Worm (Caenorhabditis elegans) whole organism, L3 larva: Measurements from ENCODE around the gene ten-1.
A peak's percentile ranks its signal among the peaks of the same experiment; 100 is the strongest.

Experiments used
- ZK546.5 ChIP-seq: sonication (generic microtip); optimal IDR thresholded peaks from 2 replicates; lab custom pipeline; 2017; ENCODE audit warnings: missing biosample characterization, missing genetic modification characterization
- aly-2 ChIP-seq: fragments of 150-350 bp; optimal IDR thresholded peaks from 2 replicates; lab custom pipeline; 2014; ENCODE audit warnings: missing biosample characterization, missing genetic modification characterization
- ama-1 ChIP-seq: fragments of 150-350 bp; optimal IDR thresholded peaks from 2 replicates; lab custom pipeline; 2018
- ceh-82 ChIP-seq: fragments of 150-350 bp; optimal IDR thresholded peaks from 2 replicates; lab custom pipeline; 2014; ENCODE audit warnings: missing biosample characterization, missing genetic modification characterization
- ceh-9 ChIP-seq: sonication (generic microtip); optimal IDR thresholded peaks from 2 replicates; lab custom pipeline; 2018; ENCODE audit warnings: missing biosample characterization, missing genetic modification characterization
- egl-27 ChIP-seq: sonication (generic microtip); optimal IDR thresholded peaks from 4 replicates; lab custom pipeline; 2017; ENCODE audit warnings: missing biosample characterization, missing genetic modification reagents, missing genetic modification characterization
- egl-5 ChIP-seq: fragments of 150-350 bp; optimal IDR thresholded peaks from 2 replicates; lab custom pipeline; 2017; ENCODE audit warnings: missing biosample characterization, missing genetic modification reagents, missing genetic modification characterization, inconsistent platforms
- elt-2 ChIP-seq: sonication (generic microtip); optimal IDR thresholded peaks from 2 replicates; lab custom pipeline; 2016; ENCODE audit warnings: missing genetic modification reagents, mild to moderate bottlenecking, missing genetic modification characterization, missing compliant biosample characterization
- fkh-10 ChIP-seq: sonication (generic microtip); optimal IDR thresholded peaks from 2 replicates; lab custom pipeline; 2017; ENCODE audit warnings: missing biosample characterization, missing genetic modification reagents, missing genetic modification characterization
- fkh-2 ChIP-seq: fragments of 150-350 bp; optimal IDR thresholded peaks from 2 replicates; lab custom pipeline; 2014; ENCODE audit warnings: missing biosample characterization, missing genetic modification reagents, missing genetic modification characterization
- fos-1 ChIP-seq: fragments of 150-350 bp; optimal IDR thresholded peaks from 2 replicates; lab custom pipeline; 2014; ENCODE audit warnings: missing biosample characterization, missing genetic modification characterization
- hmg-11 ChIP-seq: sonication (generic microtip); optimal IDR thresholded peaks from 2 replicates; lab custom pipeline; 2016; ENCODE audit warnings: missing genetic modification characterization, missing compliant biosample characterization
- jun-1 ChIP-seq: fragments of 150-350 bp; optimal IDR thresholded peaks from 2 replicates; lab custom pipeline; 2014; ENCODE audit warnings: missing biosample characterization, missing genetic modification reagents, missing genetic modification characterization
- lin-15B ChIP-seq: fragments of 150-350 bp; optimal IDR thresholded peaks from 2 replicates; lab custom pipeline; 2014; ENCODE audit warnings: missing biosample characterization, missing genetic modification characterization
- lin-39 ChIP-seq: fragments of 150-350 bp; optimal IDR thresholded peaks from 2 replicates; lab custom pipeline; 2018; ENCODE audit warnings: missing biosample characterization, missing genetic modification reagents, missing genetic modification characterization
- lsy-12 ChIP-seq: sonication (generic microtip); optimal IDR thresholded peaks from 2 replicates; lab custom pipeline; 2016; ENCODE audit warnings: mild to moderate bottlenecking, missing genetic modification characterization, missing compliant biosample characterization
- mml-1 ChIP-seq: fragments of 150-350 bp; sonication (generic microtip); optimal IDR thresholded peaks from 3 replicates; lab custom pipeline; 2014; ENCODE audit warnings: missing biosample characterization, missing genetic modification characterization
- nfya-1 ChIP-seq: sonication (generic microtip); optimal IDR thresholded peaks from 2 replicates; lab custom pipeline; 2017; ENCODE audit warnings: missing genetic modification characterization, mild to moderate bottlenecking, missing compliant biosample characterization, antibody characterized with exemption, moderate library complexity; ENCODE audit not compliant: insufficient read depth
- nhr-12 ChIP-seq: fragments of 150-350 bp; optimal IDR thresholded peaks from 2 replicates; lab custom pipeline; 2014; ENCODE audit warnings: missing biosample characterization, missing genetic modification characterization
- nhr-23 ChIP-seq: fragments of 150-350 bp; optimal IDR thresholded peaks from 2 replicates; lab custom pipeline; 2014; ENCODE audit warnings: missing biosample characterization, missing genetic modification reagents, missing genetic modification characterization
- nhr-237 ChIP-seq: fragments of 150-350 bp; optimal IDR thresholded peaks from 2 replicates; lab custom pipeline; 2014; ENCODE audit warnings: missing biosample characterization, missing genetic modification characterization
- nhr-25 ChIP-seq: sonication (generic microtip); optimal IDR thresholded peaks from 2 replicates; lab custom pipeline; 2017; ENCODE audit warnings: missing biosample characterization, missing genetic modification characterization
- nhr-67 ChIP-seq: fragments of 150-350 bp; optimal IDR thresholded peaks from 2 replicates; lab custom pipeline; 2014; ENCODE audit warnings: missing biosample characterization, missing genetic modification characterization
- nhr-76 ChIP-seq: fragments of 150-350 bp; sonication (generic microtip); optimal IDR thresholded peaks from 5 replicates; lab custom pipeline; 2014; ENCODE audit warnings: missing biosample characterization, missing genetic modification characterization
- nhr-77 ChIP-seq: fragments of 150-350 bp; optimal IDR thresholded peaks from 2 replicates; lab custom pipeline; 2014; ENCODE audit warnings: missing biosample characterization, missing genetic modification characterization
- pha-4 ChIP-seq: fragments of 150-350 bp; optimal IDR thresholded peaks from 2 replicates; lab custom pipeline; 2014; ENCODE audit warnings: missing biosample characterization, missing genetic modification reagents, missing genetic modification characterization
- pqm-1 ChIP-seq: fragments of 150-350 bp; optimal IDR thresholded peaks from 2 replicates; lab custom pipeline; 2017; ENCODE audit warnings: missing biosample characterization, missing genetic modification characterization, inconsistent platforms
- skn-1 ChIP-seq: fragments of 150-350 bp; optimal IDR thresholded peaks from 2 replicates; lab custom pipeline; 2014; ENCODE audit warnings: missing biosample characterization, missing genetic modification characterization
- tbx-2 ChIP-seq: sonication (generic microtip); optimal IDR thresholded peaks from 2 replicates; lab custom pipeline; 2016; ENCODE audit warnings: mild to moderate bottlenecking, missing genetic modification characterization, missing compliant biosample characterization
- unc-39 ChIP-seq: sonication (generic microtip); optimal IDR thresholded peaks from 4 replicates; lab custom pipeline; 2017; ENCODE audit warnings: missing biosample characterization, missing genetic modification characterization
- ztf-11 ChIP-seq: fragments of 150-350 bp; optimal IDR thresholded peaks from 2 replicates; lab custom pipeline; 2014; ENCODE audit warnings: missing biosample characterization, missing genetic modification characterization
- ztf-4 ChIP-seq: fragments of 150-350 bp; optimal IDR thresholded peaks from 2 replicates; lab custom pipeline; 2014; ENCODE audit warnings: missing biosample characterization, missing genetic modification characterization

The ten-1 gene

DNA sequence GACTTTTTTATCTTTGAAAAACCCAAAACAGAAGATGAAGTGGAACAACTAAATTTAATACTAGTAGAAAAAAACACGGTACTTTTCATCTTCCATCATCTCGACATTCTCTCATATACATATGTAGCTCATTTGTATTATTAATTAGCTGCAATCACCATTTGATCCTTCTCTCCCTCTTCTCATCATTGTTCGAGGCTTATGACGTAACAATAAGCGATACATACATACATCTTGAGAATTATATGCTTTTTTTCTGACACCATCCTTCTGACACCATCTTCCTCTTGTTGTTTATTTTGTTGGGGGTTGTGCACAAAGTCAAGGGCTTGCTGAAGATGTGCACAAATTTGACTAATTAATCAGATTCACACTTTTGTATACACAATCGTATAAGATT is 16.6 kb downstream of the ten-1 start:
- TF ChIP-seq ama-1 (lab: Kevin White, UChicago): no peak
- TF ChIP-seq ZK546.5 (tag; lab: Kevin White, UChicago): no peak
- no peak for TF ChIP-seq mml-1 (tag; lab: Kevin White, UChicago)
- no peak for TF ChIP-seq unc-39 (tag; lab: Kevin White, UChicago)
- no peak for TF ChIP-seq lsy-12 (tag; lab: Kevin White, UChicago)
- no peak for TF ChIP-seq egl-27 (tag; lab: Kevin White, UChicago)
- no peak for TF ChIP-seq hmg-11 (tag; lab: Kevin White, UChicago)
- TF ChIP-seq nhr-237 (tag; lab: Kevin White, UChicago): no peak
- no peak for TF ChIP-seq pha-4 (tag; lab: Kevin White, UChicago)
- no peak for TF ChIP-seq aly-2 (tag; lab: Kevin White, UChicago)
- TF ChIP-seq elt-2 (tag; lab: Kevin White, UChicago): no peak
- TF ChIP-seq fkh-10 (GFP tag; lab: Kevin White, UChicago): no peak
- TF ChIP-seq nfya-1: no peak
- no peak for TF ChIP-seq lin-39
- TF ChIP-seq lin-15B (tag; lab: Kevin White, UChicago): no peak
- no peak for TF ChIP-seq ceh-9 (tag; lab: Kevin White, UChicago)
- TF ChIP-seq nhr-25: no peak
- TF ChIP-seq nhr-12 (tag; lab: Kevin White, UChicago): no peak

DNA sequence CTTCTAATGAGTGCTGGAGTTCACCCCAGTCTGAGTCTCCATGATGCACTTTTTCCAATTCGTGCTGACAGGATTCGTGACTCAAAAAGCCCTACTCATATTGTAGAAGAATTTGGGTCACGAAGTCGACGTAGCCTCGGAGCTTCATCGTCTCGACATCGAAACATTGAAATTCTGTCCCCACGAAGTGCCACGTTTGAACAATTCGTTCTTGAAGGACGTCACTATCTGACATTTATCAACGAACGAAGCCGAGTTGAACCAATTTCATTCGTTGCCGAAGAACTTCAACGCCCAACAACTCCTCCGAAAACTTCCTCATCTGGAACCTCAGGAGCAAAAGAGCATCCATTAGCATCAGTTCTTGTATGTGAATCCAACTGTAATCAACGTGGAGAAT is 18.4 kb downstream of the ten-1 start:
- no peak for TF ChIP-seq aly-2 (tag; lab: Kevin White, UChicago)
- TF ChIP-seq ama-1 (lab: Kevin White, UChicago): no peak
- no peak for TF ChIP-seq mml-1 (tag; lab: Kevin White, UChicago)
- no peak for TF ChIP-seq nhr-76
- TF ChIP-seq nhr-23: no peak
- no peak for TF ChIP-seq nhr-67 (tag; lab: Kevin White, UChicago)

DNA sequence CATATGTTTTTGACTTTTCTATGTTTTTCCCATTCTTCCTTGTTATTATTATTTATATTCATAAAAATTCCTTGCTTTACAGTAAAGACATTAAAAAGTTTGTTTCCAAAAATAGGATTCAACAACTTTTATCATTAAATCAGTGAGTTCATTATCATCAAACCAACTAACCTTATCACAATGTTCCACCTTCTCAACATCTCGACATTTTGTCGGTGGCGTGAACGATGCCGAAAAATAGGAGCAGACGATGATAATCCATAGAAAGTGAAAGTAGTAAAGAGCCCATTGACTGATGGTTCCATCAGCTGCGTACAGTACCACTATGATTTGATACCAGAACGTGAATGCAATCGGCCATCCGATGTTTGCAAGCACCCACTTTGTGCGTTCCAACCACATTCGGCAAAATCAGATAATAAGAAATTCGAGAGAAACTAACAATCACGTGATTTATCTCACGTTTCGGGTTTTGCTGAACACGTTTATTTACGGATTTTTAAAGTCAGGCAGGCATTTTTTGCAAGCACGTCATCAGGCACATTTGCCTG is 28.0 kb downstream of the ten-1 start, which contains the start of gene dhhc-5:
dhhc-5 (minus strand) TSS at position 406 of the 551 bp plus-strand sequence.
- TF ChIP-seq pqm-1 (tag; lab: Kevin White, UChicago) (peak; percentile 41), elt-2 (tag; lab: Kevin White, UChicago) (peak; percentile 86), nhr-67 (tag; lab: Kevin White, UChicago) (no peak), skn-1 (tag; lab: Kevin White, UChicago) (peak; percentile 24)

DNA sequence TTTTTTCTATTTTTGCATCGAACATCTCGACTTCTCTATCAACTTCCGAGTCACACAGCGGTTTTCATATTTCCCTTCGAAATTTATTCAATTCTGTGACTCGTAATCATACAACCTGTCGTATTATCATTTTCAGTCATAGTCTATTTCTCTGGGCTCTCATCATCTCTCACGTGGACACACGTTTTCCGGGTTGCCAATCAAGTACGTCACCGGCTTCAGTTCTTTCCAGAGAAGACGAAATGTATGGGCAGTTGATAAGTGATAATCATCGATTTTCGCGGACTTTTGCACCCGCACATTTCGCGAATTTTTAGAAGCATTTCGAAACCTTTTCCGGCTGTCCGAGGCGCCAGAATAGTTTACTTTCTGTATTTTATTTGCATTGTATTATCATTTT is 29.5 kb downstream of the ten-1 start, which contains the start of gene srv-1:
srv-1 (plus strand) TSS at position 131 of the 400 bp plus-strand sequence.
- TF ChIP-seq nhr-77 (no peak), ZK546.5 (tag; lab: Kevin White, UChicago) (no peak), jun-1 (tag; lab: Kevin White, UChicago) (peak; percentile 58), fos-1 (no peak), lsy-12 (tag; lab: Kevin White, UChicago) (no peak), pqm-1 (tag; lab: Kevin White, UChicago) (peak; percentile 75), nhr-76 (no peak), elt-2 (tag; lab: Kevin White, UChicago) (peak; percentile 97), egl-5 (tag; lab: Kevin White, UChicago) (no peak), ztf-11 (tag; lab: Kevin White, UChicago) (no peak), lin-15B (tag; lab: Kevin White, UChicago) (no peak)

DNA sequence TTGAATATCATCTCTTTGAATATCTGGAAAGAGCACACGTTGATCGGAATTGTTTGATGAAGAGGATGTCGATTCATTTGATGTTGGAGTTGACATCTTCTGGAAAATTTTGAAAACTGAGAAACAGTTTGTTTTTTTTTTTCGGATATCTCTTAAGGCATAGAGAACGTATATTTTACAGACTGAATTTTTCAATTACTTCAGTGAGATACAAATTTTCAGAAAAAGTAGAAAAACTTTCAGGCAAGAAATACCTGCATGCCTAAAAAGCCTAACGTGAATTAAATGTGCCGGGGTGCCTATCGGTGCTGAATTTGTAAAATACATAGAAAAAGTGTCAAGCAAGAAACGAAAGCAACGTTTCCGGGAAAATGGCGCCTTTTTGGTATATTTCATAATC is 36.0 kb downstream of the ten-1 start, which contains the start of gene zak-1:
zak-1 (minus strand) TSS at position 101 of the 400 bp plus-strand sequence.
- TF ChIP-seq tbx-2 (tag; lab: Kevin White, UChicago) (no peak), fos-1 (no peak), ceh-82 (tag; lab: Kevin White, UChicago) (no peak), fkh-2 (no peak), fkh-10 (GFP tag; lab: Kevin White, UChicago) (no peak), pha-4 (tag; lab: Kevin White, UChicago) (no peak), ztf-4 (tag; lab: Kevin White, UChicago) (no peak), jun-1 (tag; lab: Kevin White, UChicago) (no peak), lin-15B (tag; lab: Kevin White, UChicago) (no peak)
